Worm (Caenorhabditis elegans) whole organism, L3 larva: ENCODE data around the gene Y48C3A.5.

ENCODE experiments used
- R02D3.7 ChIP-seq: fragments of 150-350 bp; optimal IDR thresholded peaks from 2 replicates; lab custom pipeline; 2014; ENCODE audit warnings: missing biosample characterization, missing genetic modification characterization
- ZK546.5 ChIP-seq: sonication (generic microtip); optimal IDR thresholded peaks from 2 replicates; lab custom pipeline; 2017; ENCODE audit warnings: missing biosample characterization, missing genetic modification characterization
- aly-2 ChIP-seq: fragments of 150-350 bp; optimal IDR thresholded peaks from 2 replicates; lab custom pipeline; 2014; ENCODE audit warnings: missing biosample characterization, missing genetic modification characterization
- ama-1 ChIP-seq: fragments of 150-350 bp; optimal IDR thresholded peaks from 2 replicates; lab custom pipeline; 2018
- ceh-16 ChIP-seq: sonication (generic microtip); optimal IDR thresholded peaks from 2 replicates; lab custom pipeline; 2017; ENCODE audit warnings: missing biosample characterization, missing genetic modification characterization
- ceh-28 ChIP-seq: fragments of 150-350 bp; optimal IDR thresholded peaks from 2 replicates; lab custom pipeline; 2014; ENCODE audit warnings: missing biosample characterization, missing genetic modification reagents, missing genetic modification characterization
- ceh-82 ChIP-seq: fragments of 150-350 bp; optimal IDR thresholded peaks from 2 replicates; lab custom pipeline; 2014; ENCODE audit warnings: missing biosample characterization, missing genetic modification characterization
- ceh-9 ChIP-seq: sonication (generic microtip); optimal IDR thresholded peaks from 2 replicates; lab custom pipeline; 2018; ENCODE audit warnings: missing biosample characterization, missing genetic modification characterization
- daf-12 ChIP-seq: fragments of 150-350 bp; optimal IDR thresholded peaks from 2 replicates; lab custom pipeline; 2014; ENCODE audit warnings: missing biosample characterization, missing genetic modification reagents, missing genetic modification characterization
- egl-27 ChIP-seq: sonication (generic microtip); optimal IDR thresholded peaks from 4 replicates; lab custom pipeline; 2017; ENCODE audit warnings: missing biosample characterization, missing genetic modification reagents, missing genetic modification characterization
- egl-5 ChIP-seq: fragments of 150-350 bp; optimal IDR thresholded peaks from 2 replicates; lab custom pipeline; 2017; ENCODE audit warnings: missing biosample characterization, missing genetic modification reagents, missing genetic modification characterization, inconsistent platforms
- elt-1 ChIP-seq: fragments of 150-350 bp; optimal IDR thresholded peaks from 2 replicates; lab custom pipeline; 2014; ENCODE audit warnings: missing biosample characterization, missing genetic modification characterization
- elt-2 ChIP-seq: sonication (generic microtip); optimal IDR thresholded peaks from 2 replicates; lab custom pipeline; 2016; ENCODE audit warnings: missing genetic modification reagents, mild to moderate bottlenecking, missing genetic modification characterization, missing compliant biosample characterization
- elt-3 ChIP-seq, 3 experiments: fragments of 150-350 bp in 1 of 3; sonication (generic microtip) in 2 of 3; optimal IDR thresholded peaks; 2 replicates in 2 of 3; 4 replicates in 1 of 3; lab custom pipeline; 2014 to 2017; ENCODE audit warnings: missing biosample characterization in 3 of 3, missing genetic modification characterization in 3 of 3
- eor-1 ChIP-seq, 2 experiments: fragments of 150-350 bp; optimal IDR thresholded peaks; 2 replicates each; lab custom pipeline; 2014 to 2018; ENCODE audit warnings: missing biosample characterization in 2 of 2, missing genetic modification characterization in 2 of 2
- fkh-10 ChIP-seq: sonication (generic microtip); optimal IDR thresholded peaks from 2 replicates; lab custom pipeline; 2017; ENCODE audit warnings: missing biosample characterization, missing genetic modification reagents, missing genetic modification characterization
- fkh-2 ChIP-seq: fragments of 150-350 bp; optimal IDR thresholded peaks from 2 replicates; lab custom pipeline; 2014; ENCODE audit warnings: missing biosample characterization, missing genetic modification reagents, missing genetic modification characterization
- jun-1 ChIP-seq: fragments of 150-350 bp; optimal IDR thresholded peaks from 2 replicates; lab custom pipeline; 2014; ENCODE audit warnings: missing biosample characterization, missing genetic modification reagents, missing genetic modification characterization
- lin-15B ChIP-seq: fragments of 150-350 bp; optimal IDR thresholded peaks from 2 replicates; lab custom pipeline; 2014; ENCODE audit warnings: missing biosample characterization, missing genetic modification characterization
- lin-39 ChIP-seq: fragments of 150-350 bp; optimal IDR thresholded peaks from 2 replicates; lab custom pipeline; 2018; ENCODE audit warnings: missing biosample characterization, missing genetic modification reagents, missing genetic modification characterization
- lsy-12 ChIP-seq: sonication (generic microtip); optimal IDR thresholded peaks from 2 replicates; lab custom pipeline; 2016; ENCODE audit warnings: mild to moderate bottlenecking, missing genetic modification characterization, missing compliant biosample characterization
- mdl-1 ChIP-seq: fragments of 150-350 bp; optimal IDR thresholded peaks from 2 replicates; lab custom pipeline; 2014; ENCODE audit warnings: missing biosample characterization, missing genetic modification characterization
- mml-1 ChIP-seq: fragments of 150-350 bp; sonication (generic microtip); optimal IDR thresholded peaks from 3 replicates; lab custom pipeline; 2014; ENCODE audit warnings: missing biosample characterization, missing genetic modification characterization
- nfya-1 ChIP-seq: sonication (generic microtip); optimal IDR thresholded peaks from 2 replicates; lab custom pipeline; 2017; ENCODE audit warnings: missing genetic modification characterization, mild to moderate bottlenecking, missing compliant biosample characterization, antibody characterized with exemption, moderate library complexity; ENCODE audit not compliant: insufficient read depth
- nhr-12 ChIP-seq: fragments of 150-350 bp; optimal IDR thresholded peaks from 2 replicates; lab custom pipeline; 2014; ENCODE audit warnings: missing biosample characterization, missing genetic modification characterization
- nhr-23 ChIP-seq: fragments of 150-350 bp; optimal IDR thresholded peaks from 2 replicates; lab custom pipeline; 2014; ENCODE audit warnings: missing biosample characterization, missing genetic modification reagents, missing genetic modification characterization
- nhr-237 ChIP-seq: fragments of 150-350 bp; optimal IDR thresholded peaks from 2 replicates; lab custom pipeline; 2014; ENCODE audit warnings: missing biosample characterization, missing genetic modification characterization
- nhr-25 ChIP-seq: sonication (generic microtip); optimal IDR thresholded peaks from 2 replicates; lab custom pipeline; 2017; ENCODE audit warnings: missing biosample characterization, missing genetic modification characterization
- nhr-28 ChIP-seq: fragments of 150-350 bp; optimal IDR thresholded peaks from 2 replicates; lab custom pipeline; 2014; ENCODE audit warnings: missing biosample characterization, missing genetic modification characterization
- nhr-43 ChIP-seq: sonication (generic microtip); optimal IDR thresholded peaks from 2 replicates; lab custom pipeline; 2016; ENCODE audit warnings: mild to moderate bottlenecking, missing genetic modification characterization, missing compliant biosample characterization; ENCODE audit not compliant: poor library complexity, severe bottlenecking
- nhr-67 ChIP-seq: fragments of 150-350 bp; optimal IDR thresholded peaks from 2 replicates; lab custom pipeline; 2014; ENCODE audit warnings: missing biosample characterization, missing genetic modification characterization
- nhr-76 ChIP-seq: fragments of 150-350 bp; sonication (generic microtip); optimal IDR thresholded peaks from 5 replicates; lab custom pipeline; 2014; ENCODE audit warnings: missing biosample characterization, missing genetic modification characterization
- nhr-77 ChIP-seq: fragments of 150-350 bp; optimal IDR thresholded peaks from 2 replicates; lab custom pipeline; 2014; ENCODE audit warnings: missing biosample characterization, missing genetic modification characterization
- pha-4 ChIP-seq: fragments of 150-350 bp; optimal IDR thresholded peaks from 2 replicates; lab custom pipeline; 2014; ENCODE audit warnings: missing biosample characterization, missing genetic modification reagents, missing genetic modification characterization
- pqm-1 ChIP-seq: fragments of 150-350 bp; optimal IDR thresholded peaks from 2 replicates; lab custom pipeline; 2017; ENCODE audit warnings: missing biosample characterization, missing genetic modification characterization, inconsistent platforms
- sea-2 ChIP-seq: fragments of 150-350 bp; sonication (generic microtip); optimal IDR thresholded peaks from 4 replicates; lab custom pipeline; 2014; ENCODE audit warnings: missing biosample characterization, missing genetic modification reagents, missing genetic modification characterization
- skn-1 ChIP-seq: fragments of 150-350 bp; optimal IDR thresholded peaks from 2 replicates; lab custom pipeline; 2014; ENCODE audit warnings: missing biosample characterization, missing genetic modification characterization
- snpc-4 ChIP-seq: fragments of 150-350 bp; optimal IDR thresholded peaks from 2 replicates; lab custom pipeline; 2014; ENCODE audit warnings: missing biosample characterization, missing genetic modification characterization
- tbx-2 ChIP-seq: sonication (generic microtip); optimal IDR thresholded peaks from 2 replicates; lab custom pipeline; 2016; ENCODE audit warnings: mild to moderate bottlenecking, missing genetic modification characterization, missing compliant biosample characterization
- unc-39 ChIP-seq: sonication (generic microtip); optimal IDR thresholded peaks from 4 replicates; lab custom pipeline; 2017; ENCODE audit warnings: missing biosample characterization, missing genetic modification characterization
- unc-62 ChIP-seq: fragments of 150-350 bp; sonication (generic microtip); optimal IDR thresholded peaks from 4 replicates; lab custom pipeline; 2014; ENCODE audit warnings: missing biosample characterization, missing genetic modification reagents, missing genetic modification characterization
- zag-1 ChIP-seq: fragments of 150-350 bp; optimal IDR thresholded peaks from 2 replicates; lab custom pipeline; 2014; ENCODE audit warnings: missing biosample characterization, missing genetic modification characterization
- ztf-11 ChIP-seq: fragments of 150-350 bp; optimal IDR thresholded peaks from 2 replicates; lab custom pipeline; 2014; ENCODE audit warnings: missing biosample characterization, missing genetic modification characterization
- ztf-4 ChIP-seq: fragments of 150-350 bp; optimal IDR thresholded peaks from 2 replicates; lab custom pipeline; 2014; ENCODE audit warnings: missing biosample characterization, missing genetic modification characterization

Y48C3A.5 gene

ce11 chrII:13297935-13298334, 27.1 kb downstream of the Y48C3A.5 start:
- no peak for TF ChIP-seq aly-2 (tag; lab: Kevin White, UChicago)

ce11 chrII:13298534-13298933, 27.7 kb downstream of the Y48C3A.5 start:
- TF ChIP-seq snpc-4 (tag; lab: Kevin White, UChicago) (peak; percentile 15), jun-1 (tag; lab: Kevin White, UChicago) (peak; percentile 7), skn-1 (tag; lab: Kevin White, UChicago) (peak; percentile 62), lsy-12 (tag; lab: Kevin White, UChicago) (no peak), ama-1 (lab: Kevin White, UChicago) (peak; percentile 54), ceh-28 (tag; lab: Kevin White, UChicago) (no peak), elt-2 (peak; percentile 99), R02D3.7 (tag; lab: Kevin White, UChicago) (peak; percentile 7), sea-2 (GFP tag; lab: Kevin White, UChicago) (no peak), pqm-1 (tag; lab: Kevin White, UChicago) (peak; percentile 98), pha-4 (tag; lab: Kevin White, UChicago) (peak; percentile 38), eor-1 (tag; optimal IDR thresholded peaks at IDR 0.05; lab: Kevin White, UChicago) (no peak)

ce11 chrII:13299166-13299805, 28.4 kb downstream of the Y48C3A.5 start:
- TF ChIP-seq nhr-28, result no peak
- TF ChIP-seq jun-1 (tag; lab: Kevin White, UChicago), result peak; percentile 25
- TF ChIP-seq snpc-4 (tag; lab: Kevin White, UChicago), result no peak
- peak; percentile 91 for TF ChIP-seq pqm-1 (tag; lab: Kevin White, UChicago)
- TF ChIP-seq ceh-16 (tag; lab: Kevin White, UChicago), result no peak
- no peak for TF ChIP-seq ama-1 (lab: Kevin White, UChicago)
- TF ChIP-seq fkh-2 (tag; lab: Kevin White, UChicago), result no peak
- TF ChIP-seq sea-2 (GFP tag; lab: Kevin White, UChicago), result no peak
- TF ChIP-seq fkh-10, result no peak
- no peak for TF ChIP-seq R02D3.7 (tag; lab: Kevin White, UChicago)
- no peak for TF ChIP-seq mml-1 (tag; lab: Kevin White, UChicago)
- TF ChIP-seq nhr-67 (tag; lab: Kevin White, UChicago), result no peak
- no peak for TF ChIP-seq tbx-2 (tag; lab: Kevin White, UChicago)
- no peak for TF ChIP-seq mdl-1 (tag; lab: Kevin White, UChicago)
- no peak for TF ChIP-seq unc-39 (tag; lab: Kevin White, UChicago)
- TF ChIP-seq nhr-76 (tag; lab: Kevin White, UChicago), result no peak
- no peak for TF ChIP-seq egl-5 (tag; lab: Kevin White, UChicago)
- no peak for TF ChIP-seq ztf-4 (tag; lab: Kevin White, UChicago)
- no peak for TF ChIP-seq lin-15B (tag; lab: Kevin White, UChicago)
- TF ChIP-seq nhr-12 (tag; lab: Kevin White, UChicago), result no peak
- TF ChIP-seq unc-62 (GFP tag; lab: Kevin White, UChicago), result no peak
- peak; percentile 2 for TF ChIP-seq nfya-1 (tag; lab: Kevin White, UChicago)
- no peak for TF ChIP-seq nhr-43 (tag; lab: Kevin White, UChicago)
- no peak for TF ChIP-seq daf-12 (tag; lab: Kevin White, UChicago)
- no peak for TF ChIP-seq aly-2 (tag; lab: Kevin White, UChicago)
- TF ChIP-seq ZK546.5 (tag; lab: Kevin White, UChicago), result no peak
- TF ChIP-seq eor-1 (tag; optimal IDR thresholded peaks at IDR 0.05; lab: Kevin White, UChicago), result no peak
- TF ChIP-seq nhr-77 (tag; lab: Kevin White, UChicago), result no peak
- no peak for TF ChIP-seq ceh-28 (tag; lab: Kevin White, UChicago)
- TF ChIP-seq ceh-9, result no peak
- TF ChIP-seq ceh-82 (tag; lab: Kevin White, UChicago), result no peak
- TF ChIP-seq pha-4 (tag; lab: Kevin White, UChicago), result peak; percentile 59
- TF ChIP-seq lin-39 (tag; lab: Kevin White, UChicago), result no peak
- no peak for TF ChIP-seq elt-3 (tag; optimal IDR thresholded peaks at IDR 0.05; lab: Kevin White, UChicago)
- no peak for TF ChIP-seq nhr-25
- TF ChIP-seq egl-27, result no peak
- no peak for TF ChIP-seq nhr-23 (tag; lab: Kevin White, UChicago)
- no peak for TF ChIP-seq ztf-11
- no peak for TF ChIP-seq nhr-237 (tag; lab: Kevin White, UChicago)
- TF ChIP-seq elt-1 (tag; lab: Kevin White, UChicago), result no peak
- TF ChIP-seq elt-2, result peak; percentile 97
- no peak for TF ChIP-seq zag-1 (tag; lab: Kevin White, UChicago)
